Fruit fly (Drosophila melanogaster): ENCODE results near the gene CG10336.

Gene CG10336

dm6 chr2L:18665952-18666606, 23.2 kb upstream of the CG10336 start (continued):
- peak; percentile 59 for TF ChIP-seq CG32772 (GFP tag; IDR thresholded peaks at IDR 0.05)
- TF ChIP-seq al (GFP tag; IDR thresholded peaks at IDR 0.05), result no peak
- TF ChIP-seq Kr (GFP tag; optimal IDR thresholded peaks at IDR 0.05), result no peak
- no peak for TF ChIP-seq Taf1 (GFP tag; IDR thresholded peaks at IDR 0.05)
- no peak for TF ChIP-seq luna (GFP tag; optimal IDR thresholded peaks at IDR 0.05)
- TF ChIP-seq D19A (tag; optimal IDR thresholded peaks at IDR 0.05), result peak; percentile 39
- TF ChIP-seq Hsf (GFP tag; optimal IDR thresholded peaks at IDR 0.05), result peak; percentile 62
- TF ChIP-seq lbe (GFP tag; optimal IDR thresholded peaks at IDR 0.05), result no peak
- TF ChIP-seq CG2116 (GFP tag; optimal IDR thresholded peaks at IDR 0.05), result peak; percentile 10
- no peak for TF ChIP-seq CG43689 (GFP tag; IDR thresholded peaks at IDR 0.05)
- TF ChIP-seq CG3726 (GFP tag; IDR thresholded peaks at IDR 0.05), result no peak
- no peak for TF ChIP-seq Mad (GFP tag; optimal IDR thresholded peaks at IDR 0.05)
- no peak for TF ChIP-seq gsb-n (tag; optimal IDR thresholded peaks at IDR 0.05)
- TF ChIP-seq Trl (optimal IDR thresholded peaks at IDR 0.05), result no peak
- TF ChIP-seq Trl (GFP tag; optimal IDR thresholded peaks at IDR 0.05), result peak; percentile 45
- TF ChIP-seq CG17829 (tag; optimal IDR thresholded peaks at IDR 0.05), result peak; percentile 63
- TF ChIP-seq CG13123 (GFP tag; optimal IDR thresholded peaks at IDR 0.05), result peak; percentile 4
- TF ChIP-seq otp (GFP tag; IDR thresholded peaks at IDR 0.05), result peak; percentile 62; the same call in 2 of the 3 replicates
- TF ChIP-seq Fer2 (tag; optimal IDR thresholded peaks at IDR 0.05), result no peak
- TF ChIP-seq CG17568 (GFP tag; optimal IDR thresholded peaks at IDR 0.05), result no peak
- TF ChIP-seq CG11504 (tag; optimal IDR thresholded peaks at IDR 0.05), result no peak
- peak; percentile 63 for TF ChIP-seq CoRest (tag; optimal IDR thresholded peaks at IDR 0.05)
- no peak for TF ChIP-seq cato (GFP tag; optimal IDR thresholded peaks at IDR 0.05; ENCODE audit: borderline replicate concordance)
- peak; percentile 57 for TF ChIP-seq NfI (GFP tag; optimal IDR thresholded peaks at IDR 0.05)
- TF ChIP-seq Dfd (GFP tag; optimal IDR thresholded peaks at IDR 0.05), result no peak
- TF ChIP-seq ewg (GFP tag; optimal IDR thresholded peaks at IDR 0.05), result no peak
- TF ChIP-seq esg (GFP tag; conservative IDR thresholded peaks at IDR 0.05), result no peak
- no peak for TF ChIP-seq CG4282 (GFP tag; optimal IDR thresholded peaks at IDR 0.05)
- TF ChIP-seq CG15601 (tag; optimal IDR thresholded peaks at IDR 0.05), result peak; percentile 45
- TF ChIP-seq gcm (GFP tag; optimal IDR thresholded peaks at IDR 0.05), result no peak
- TF ChIP-seq h (optimal IDR thresholded peaks at IDR 0.05), result no peak
- TF ChIP-seq E2f2 (GFP tag; IDR thresholded peaks at IDR 0.05), result peak; percentile 27; the same call in 1 of the 2 replicates
- no peak for TF ChIP-seq odd (GFP tag; optimal IDR thresholded peaks at IDR 0.05)
- TF ChIP-seq CG6272 (GFP tag; IDR thresholded peaks at IDR 0.05), result peak; percentile 58; the same call in 1 of the 2 replicates
- TF ChIP-seq dmrt11E (tag; optimal IDR thresholded peaks at IDR 0.05), result peak; percentile 2
- TF ChIP-seq Gsc (GFP tag; IDR thresholded peaks at IDR 0.05), result no peak
- no peak for TF ChIP-seq CG9727 (GFP tag; optimal IDR thresholded peaks at IDR 0.05)
- TF ChIP-seq sisA (GFP tag; IDR thresholded peaks at IDR 0.05), result peak; percentile 49
- peak; percentile 36; the same call in 1 of the 2 replicates for TF ChIP-seq crol (GFP tag; IDR thresholded peaks at IDR 0.05)
- no peak for TF ChIP-seq bsh (GFP tag; optimal IDR thresholded peaks at IDR 0.05)
- no peak for TF ChIP-seq tll (GFP tag; optimal IDR thresholded peaks at IDR 0.05)
- TF ChIP-seq fru (optimal IDR thresholded peaks at IDR 0.05), result no peak
- TF ChIP-seq sob (GFP tag; IDR thresholded peaks at IDR 0.05), result peak; percentile 28; the same call in 1 of the 2 replicates
